Worm (Caenorhabditis elegans) whole organism, L4 larva: Measurements from ENCODE around the gene Y61A9LA.10.

Experiments used
- nhr-42 ChIP-seq: fragments of 200-800 bp; sonication (Bioruptor generic); IDR thresholded peaks from 2 replicates; pipeline ENCODE4 v1.3.6; 2022; ENCODE audit warnings: missing genetic modification characterization, missing compliant biosample characterization
- unc-62 ChIP-seq, 3 experiments: fragments of 150-350 bp in 1 of 3; sonication (generic microtip); optimal IDR thresholded peaks in 2 of 3; peaks in 1 of 3; 1 replicate in 1 of 3; 2 replicates in 2 of 3; lab custom pipeline; 2014 to 2017; ENCODE audit warnings: missing biosample characterization in 3 of 3, missing genetic modification characterization in 3 of 3, missing genetic modification reagents in 3 of 3, missing genotype in 1 of 3

ce11 chrV:4653093-4653492, 37.5 kb upstream of the Y61A9LA.10 start:
- TF ChIP-seq unc-62 (GFP tag; optimal IDR thresholded peaks at IDR 0.05 in 1 of 2; lab: Kevin White, UChicago) (no peak), unc-62 (tag; optimal IDR thresholded peaks at IDR 0.05; lab: Kevin White, UChicago) (no peak), nhr-42 (GFP tag; lab: Robert Waterston, UW) (no peak)
